Worm (Caenorhabditis elegans): ENCODE data around the gene csa-1.
A peak's percentile ranks its signal among the peaks of the same experiment; 100 is the strongest.

csa-1 gene

ce11 chrII:9319058-9319915 lies at the start of gene csa-1, which contains the start of gene wdfy-2:
Gene csa-1 (minus strand): TSS chrII:9319726.
Gene wdfy-2 (plus strand): TSS chrII:9319865.
- no peak for TF ChIP-seq med-1 (GFP tag; optimal IDR thresholded peaks at IDR 0.05; ENCODE audit: insufficient read depth)
- TF ChIP-seq ztf-23 (GFP tag; IDR thresholded peaks at IDR 0.05): no peak
- no peak for TF ChIP-seq cog-1 (tag; optimal IDR thresholded peaks at IDR 0.05)
- TF ChIP-seq tab-1 (GFP tag; IDR thresholded peaks at IDR 0.05): no peak

- TF ChIP-seq ztf-23 (GFP tag; IDR thresholded peaks at IDR 0.05) (no peak), T22C8.4 (GFP tag; IDR thresholded peaks at IDR 0.05) (no peak), cog-1 (tag; optimal IDR thresholded peaks at IDR 0.05) (no peak), flt-1 (GFP tag; IDR thresholded peaks at IDR 0.05) (no peak), ztf-29 (GFP tag; IDR thresholded peaks at IDR 0.05) (no peak), tab-1 (GFP tag; IDR thresholded peaks at IDR 0.05) (no peak), ref-1 (GFP tag; conservative IDR thresholded peaks at IDR 0.05) (no peak), med-1 (GFP tag; optimal IDR thresholded peaks at IDR 0.05; ENCODE audit: insufficient read depth) (no peak), klf-2 (GFP tag; conservative IDR thresholded peaks at IDR 0.05) (no peak)
Measured at ce11 chrII:9362249-9362648, 42.7 kb upstream of the csa-1 start.

ce11 chrII:9358230-9358629 lies 38.7 kb upstream of the csa-1 start, which contains the start of gene mel-11:
Gene mel-11 (plus strand): TSS chrII:9358530.
- TF ChIP-seq med-1 (GFP tag; optimal IDR thresholded peaks at IDR 0.05; ENCODE audit: insufficient read depth) (no peak), tab-1 (GFP tag; IDR thresholded peaks at IDR 0.05) (no peak), cog-1 (tag; optimal IDR thresholded peaks at IDR 0.05) (no peak), T22C8.4 (GFP tag; IDR thresholded peaks at IDR 0.05) (no peak), klf-2 (GFP tag; conservative IDR thresholded peaks at IDR 0.05) (no peak), ztf-23 (GFP tag; IDR thresholded peaks at IDR 0.05) (no peak), ref-1 (GFP tag; conservative IDR thresholded peaks at IDR 0.05) (no peak), ztf-29 (GFP tag; IDR thresholded peaks at IDR 0.05) (no peak), flt-1 (GFP tag; IDR thresholded peaks at IDR 0.05) (no peak)

DNA sequence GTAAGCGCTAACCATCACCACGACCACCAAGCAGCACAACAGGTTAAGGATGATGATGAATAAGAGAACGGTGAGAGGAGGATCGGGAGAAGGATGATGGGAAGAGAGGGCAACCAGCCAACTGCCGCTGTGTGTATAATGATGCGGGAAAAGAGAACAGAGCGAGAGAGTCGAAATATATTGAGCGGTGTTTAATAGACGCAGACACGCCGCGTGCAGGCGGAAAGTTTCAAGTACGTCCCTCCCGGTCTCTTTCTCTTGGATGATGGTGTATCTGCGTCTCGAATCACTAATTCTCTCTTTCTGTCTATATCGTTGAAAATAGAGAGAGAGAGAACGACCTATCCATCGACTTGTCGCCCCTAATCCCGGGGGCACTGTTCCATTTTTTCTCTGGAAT lies 37.2 kb upstream of the csa-1 start:
- TF ChIP-seq ztf-23 (GFP tag; IDR thresholded peaks at IDR 0.05) (no peak), cog-1 (tag; optimal IDR thresholded peaks at IDR 0.05) (peak; percentile 27)

ce11 chrII:9352669-9353068 lies 33.1 kb upstream of the csa-1 start, which contains the start of the genes sdhb-1 and cup-15:
Gene sdhb-1 (minus strand): TSS chrII:9352731.
Gene cup-15 (plus strand): TSS chrII:9353000.
- TF ChIP-seq ztf-23 (GFP tag; IDR thresholded peaks at IDR 0.05) (no peak), ztf-29 (GFP tag; IDR thresholded peaks at IDR 0.05) (no peak), flt-1 (GFP tag; IDR thresholded peaks at IDR 0.05) (no peak), klf-2 (GFP tag; conservative IDR thresholded peaks at IDR 0.05) (no peak), ref-1 (GFP tag; conservative IDR thresholded peaks at IDR 0.05) (no peak), T22C8.4 (GFP tag; IDR thresholded peaks at IDR 0.05) (no peak)

- no peak for TF ChIP-seq tab-1 (GFP tag; IDR thresholded peaks at IDR 0.05)
- no peak for TF ChIP-seq med-1 (GFP tag; optimal IDR thresholded peaks at IDR 0.05; ENCODE audit: insufficient read depth)
- no peak for TF ChIP-seq klf-2 (GFP tag; conservative IDR thresholded peaks at IDR 0.05)
- TF ChIP-seq flt-1 (GFP tag; IDR thresholded peaks at IDR 0.05): no peak
- no peak for TF ChIP-seq ref-1 (GFP tag; conservative IDR thresholded peaks at IDR 0.05)
- TF ChIP-seq T22C8.4 (GFP tag; IDR thresholded peaks at IDR 0.05): no peak
- TF ChIP-seq ztf-23 (GFP tag; IDR thresholded peaks at IDR 0.05): no peak
- no peak for TF ChIP-seq ztf-29 (GFP tag; IDR thresholded peaks at IDR 0.05)
- no peak for TF ChIP-seq cog-1 (tag; optimal IDR thresholded peaks at IDR 0.05)
Measured at ce11 chrII:9347444-9347843, 27.9 kb upstream of the csa-1 start.

ce11 chrII:9346490-9346889 lies 27.0 kb upstream of the csa-1 start, which contains the start of gene F42A8.1:
Gene F42A8.1 (minus strand): TSS chrII:9346590.
- TF ChIP-seq T22C8.4 (GFP tag; IDR thresholded peaks at IDR 0.05) (no peak), med-1 (GFP tag; optimal IDR thresholded peaks at IDR 0.05; ENCODE audit: insufficient read depth) (no peak), ztf-29 (GFP tag; IDR thresholded peaks at IDR 0.05) (no peak), flt-1 (GFP tag; IDR thresholded peaks at IDR 0.05) (no peak), cog-1 (tag; optimal IDR thresholded peaks at IDR 0.05) (no peak), ztf-23 (GFP tag; IDR thresholded peaks at IDR 0.05) (no peak), tab-1 (GFP tag; IDR thresholded peaks at IDR 0.05) (no peak), klf-2 (GFP tag; conservative IDR thresholded peaks at IDR 0.05) (no peak), ref-1 (GFP tag; conservative IDR thresholded peaks at IDR 0.05) (no peak)

DNA sequence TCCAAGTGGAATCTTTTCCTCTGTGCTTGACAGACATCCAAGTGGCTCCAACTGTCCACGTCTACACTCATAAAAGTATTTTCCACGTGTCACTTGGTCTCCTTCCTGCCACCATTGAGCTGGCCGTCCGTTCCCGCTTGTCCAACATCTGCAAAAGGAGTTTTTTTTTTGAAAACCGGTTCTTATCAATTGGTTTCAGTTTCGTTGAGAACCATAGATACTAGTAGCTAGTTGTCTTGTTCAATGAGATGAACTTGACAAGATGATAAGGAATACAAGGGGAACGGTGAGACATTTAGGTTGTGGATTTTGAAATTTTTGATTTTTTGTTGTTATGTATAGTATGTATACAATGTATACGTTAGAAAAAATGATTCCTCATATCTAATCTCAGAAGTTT lies 26.3 kb upstream of the csa-1 start:
- TF ChIP-seq cog-1 (tag; optimal IDR thresholded peaks at IDR 0.05): no peak
- TF ChIP-seq ztf-29 (GFP tag; IDR thresholded peaks at IDR 0.05): no peak
- TF ChIP-seq ztf-23 (GFP tag; IDR thresholded peaks at IDR 0.05): no peak
- TF ChIP-seq klf-2 (GFP tag; conservative IDR thresholded peaks at IDR 0.05): no peak

DNA sequence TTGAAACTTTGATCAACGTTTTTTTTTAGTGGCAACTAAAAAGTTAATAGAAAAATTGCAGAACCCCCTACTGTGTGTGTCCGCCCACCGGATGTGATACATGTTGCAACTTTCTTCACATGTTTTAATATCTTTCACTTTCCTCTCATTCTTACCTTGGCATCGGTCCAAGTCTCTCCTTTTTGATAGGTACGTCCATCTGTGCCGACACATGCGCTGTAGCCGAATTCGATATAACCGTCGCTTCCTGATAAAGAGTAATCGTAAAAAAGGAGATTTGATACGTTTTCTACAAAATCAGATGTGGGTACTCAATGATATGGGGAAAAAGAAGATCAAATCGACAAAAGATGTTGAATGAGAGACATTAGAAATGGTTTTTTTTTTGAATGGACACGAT lies 25.6 kb upstream of the csa-1 start:
- TF ChIP-seq ztf-29 (GFP tag; IDR thresholded peaks at IDR 0.05) (no peak), klf-2 (GFP tag; conservative IDR thresholded peaks at IDR 0.05) (no peak), cog-1 (tag; optimal IDR thresholded peaks at IDR 0.05) (no peak), T22C8.4 (GFP tag; IDR thresholded peaks at IDR 0.05) (no peak), flt-1 (GFP tag; IDR thresholded peaks at IDR 0.05) (no peak), ztf-23 (GFP tag; IDR thresholded peaks at IDR 0.05) (no peak), ref-1 (GFP tag; conservative IDR thresholded peaks at IDR 0.05) (no peak), med-1 (GFP tag; optimal IDR thresholded peaks at IDR 0.05; ENCODE audit: insufficient read depth) (no peak), tab-1 (GFP tag; IDR thresholded peaks at IDR 0.05) (no peak)

DNA sequence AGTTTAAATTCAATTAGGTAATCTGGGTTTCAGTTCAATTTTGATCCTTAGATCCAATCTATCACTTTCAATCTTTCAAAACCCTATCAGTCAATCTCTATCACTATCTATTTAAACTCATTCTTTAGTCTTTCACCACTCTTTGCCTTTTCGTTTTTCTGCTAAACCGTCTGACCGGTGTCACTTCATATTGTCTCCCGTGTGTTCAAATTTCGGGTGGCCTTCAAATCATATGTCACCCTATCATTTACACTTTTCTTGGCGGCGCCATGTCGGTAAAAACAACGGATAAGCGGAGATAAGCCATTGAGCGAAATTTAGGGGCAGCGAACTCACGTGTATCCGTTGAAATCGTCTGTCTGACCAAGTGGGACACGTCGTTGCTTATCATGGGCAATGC lies 24.4 kb upstream of the csa-1 start:
- TF ChIP-seq med-1 (GFP tag; optimal IDR thresholded peaks at IDR 0.05; ENCODE audit: insufficient read depth) (no peak), klf-2 (GFP tag; conservative IDR thresholded peaks at IDR 0.05) (no peak)

All from whole organism, midembryonic.